Worm (Caenorhabditis elegans) whole organism, mixed stage, embryonic: ENCODE measurements around the gene F58E2.5.

Source experiments
- ces-1 ChIP-seq: fragments of 150-350 bp; optimal IDR thresholded peaks from 2 replicates; lab custom pipeline; 2014; ENCODE audit warnings: missing biosample characterization, missing genetic modification reagents, missing genetic modification characterization
- elt-1 ChIP-seq: sonication (generic microtip); optimal IDR thresholded peaks from 2 replicates; lab custom pipeline; 2017; ENCODE audit warnings: missing genetic modification characterization, mild to moderate bottlenecking, missing compliant biosample characterization, antibody characterized with exemption, moderate library complexity, borderline replicate concordance; ENCODE audit not compliant: insufficient read depth
- lsy-2 ChIP-seq: fragments of 150-350 bp; optimal IDR thresholded peaks from 2 replicates; lab custom pipeline; 2014; ENCODE audit warnings: missing biosample characterization, missing genetic modification characterization
- mep-1 ChIP-seq: fragments of 150-350 bp; optimal IDR thresholded peaks from 2 replicates; lab custom pipeline; 2017; ENCODE audit warnings: missing biosample characterization, missing genetic modification reagents, missing genetic modification characterization, inconsistent platforms
- nhr-12 ChIP-seq: fragments of 150-350 bp; optimal IDR thresholded peaks from 2 replicates; lab custom pipeline; 2014; ENCODE audit warnings: missing biosample characterization, missing genetic modification characterization
- nhr-237 ChIP-seq: fragments of 150-350 bp; optimal IDR thresholded peaks from 2 replicates; lab custom pipeline; 2014; ENCODE audit warnings: missing biosample characterization, missing genetic modification characterization
- nhr-76 ChIP-seq: sonication (generic microtip); optimal IDR thresholded peaks from 2 replicates; lab custom pipeline; 2017; ENCODE audit warnings: missing biosample characterization, missing genetic modification characterization
- snpc-4 ChIP-seq: fragments of 150-350 bp; optimal IDR thresholded peaks from 2 replicates; lab custom pipeline; 2014; ENCODE audit warnings: missing biosample characterization, missing genetic modification characterization
- sptf-1 ChIP-seq: sonication (generic microtip); optimal IDR thresholded peaks from 2 replicates; lab custom pipeline; 2017; ENCODE audit warnings: mild to moderate bottlenecking, missing genetic modification characterization, moderate library complexity, missing compliant biosample characterization
- unc-39 ChIP-seq: fragments of 150-350 bp; optimal IDR thresholded peaks from 2 replicates; lab custom pipeline; 2014; ENCODE audit warnings: missing biosample characterization, missing genetic modification characterization
- unc-62 ChIP-seq: fragments of 150-350 bp; optimal IDR thresholded peaks from 2 replicates; lab custom pipeline; 2014; ENCODE audit warnings: missing biosample characterization, missing genetic modification reagents, missing genetic modification characterization
- ztf-11 ChIP-seq: fragments of 150-350 bp; optimal IDR thresholded peaks from 2 replicates; lab custom pipeline; 2014; ENCODE audit warnings: missing biosample characterization, missing genetic modification characterization

- TF ChIP-seq snpc-4 (no peak), unc-39 (tag; lab: Kevin White, UChicago) (no peak), elt-1 (tag; lab: Kevin White, UChicago) (no peak), nhr-237 (tag; lab: Kevin White, UChicago) (no peak), nhr-12 (no peak), sptf-1 (tag; lab: Kevin White, UChicago) (no peak), ztf-11 (tag; lab: Kevin White, UChicago) (no peak), lsy-2 (tag; lab: Kevin White, UChicago) (no peak), nhr-76 (tag; lab: Kevin White, UChicago) (no peak), unc-62 (GFP tag; lab: Kevin White, UChicago) (no peak), ces-1 (GFP tag; lab: Kevin White, UChicago) (no peak), mep-1 (no peak)
Observed at ce11 chrIV:3439354-3439753, 5.4 kb upstream of the F58E2.5 start, which contains the start of gene grd-3.
